Worm (Caenorhabditis elegans): ENCODE results near the gene Y62H9A.9.

Gene Y62H9A.9

ce11 chrX:11856214-11856613 is 41.7 kb downstream of the Y62H9A.9 start:
- TF ChIP-seq pag-3 (tag; optimal IDR thresholded peaks at IDR 0.05; ENCODE audit: borderline replicate concordance) (no peak), ceh-6 (GFP tag; optimal IDR thresholded peaks at IDR 0.05) (no peak), nfya-1 (tag; optimal IDR thresholded peaks at IDR 0.05) (no peak), ceh-14 (tag; optimal IDR thresholded peaks at IDR 0.05) (no peak), tbx-2 (tag; optimal IDR thresholded peaks at IDR 0.05) (no peak), nhr-232 (tag; optimal IDR thresholded peaks at IDR 0.05) (no peak), ceh-22 (tag; optimal IDR thresholded peaks at IDR 0.05) (no peak)

- no peak for TF ChIP-seq pag-3 (tag; optimal IDR thresholded peaks at IDR 0.05; ENCODE audit: borderline replicate concordance)
- no peak for TF ChIP-seq hlh-15 (tag; optimal IDR thresholded peaks at IDR 0.05)
- no peak for TF ChIP-seq hlh-13 (GFP tag; optimal IDR thresholded peaks at IDR 0.05)
- no peak for TF ChIP-seq ceh-45 (GFP tag; IDR thresholded peaks at IDR 0.05)
- no peak for TF ChIP-seq syd-9 (tag; optimal IDR thresholded peaks at IDR 0.05)
- TF ChIP-seq ceh-19 (GFP tag; optimal IDR thresholded peaks at IDR 0.05): no peak
- TF ChIP-seq unc-55 (GFP tag; optimal IDR thresholded peaks at IDR 0.05): no peak
These were observed 43.0 kb downstream of the Y62H9A.9 start, which contains the start of gene F54F7.8 for ce11 chrX:11854903-11855302. F54F7.8 (minus strand) TSS chrX:11855003.

- TF ChIP-seq rnt-1 (tag; optimal IDR thresholded peaks at IDR 0.05) (no peak), pha-4 (tag; optimal IDR thresholded peaks at IDR 0.05) (no peak), tbx-7 (tag; optimal IDR thresholded peaks at IDR 0.05) (no peak), Y22D7AL.16 (tag; optimal IDR thresholded peaks at IDR 0.05) (no peak), fkh-10 (GFP tag; optimal IDR thresholded peaks at IDR 0.05) (no peak), ceh-48 (tag; optimal IDR thresholded peaks at IDR 0.05) (no peak), pha-2 (tag; optimal IDR thresholded peaks at IDR 0.05) (no peak), ref-2 (tag; optimal IDR thresholded peaks at IDR 0.05) (no peak), dve-1 (tag; optimal IDR thresholded peaks at IDR 0.05) (no peak), sox-2 (GFP tag; IDR thresholded peaks at IDR 0.05) (no peak), ets-4 (tag; optimal IDR thresholded peaks at IDR 0.05) (no peak), ahr-1 (tag; optimal IDR thresholded peaks at IDR 0.05) (no peak), ceh-6 (GFP tag; optimal IDR thresholded peaks at IDR 0.05) (no peak), dmd-4 (tag; optimal IDR thresholded peaks at IDR 0.05; ENCODE audit: borderline replicate concordance) (no peak)
These were observed 43.5 kb downstream of the Y62H9A.9 start for ce11 chrX:11854432-11854831.

- TF ChIP-seq fkh-6 (tag; optimal IDR thresholded peaks at IDR 0.05) (no peak), nfya-1 (tag; optimal IDR thresholded peaks at IDR 0.05) (no peak), ceh-18 (tag; optimal IDR thresholded peaks at IDR 0.05) (no peak), hlh-15 (tag; optimal IDR thresholded peaks at IDR 0.05) (no peak), ceh-48 (tag; optimal IDR thresholded peaks at IDR 0.05) (no peak), Y22D7AL.16 (tag; optimal IDR thresholded peaks at IDR 0.05) (no peak)
These were observed 45.4 kb downstream of the Y62H9A.9 start, which contains the start of gene xtr-1 for ce11 chrX:11852494-11852893. xtr-1 (plus strand) TSS chrX:11852794.

- TF ChIP-seq ceh-2 (tag; optimal IDR thresholded peaks at IDR 0.05) (no peak), T23F11.4 (GFP tag; optimal IDR thresholded peaks at IDR 0.05) (no peak), dmd-4 (tag; optimal IDR thresholded peaks at IDR 0.05; ENCODE audit: borderline replicate concordance) (no peak), ama-1 (optimal IDR thresholded peaks at IDR 0.05) (no peak), ceh-22 (tag; optimal IDR thresholded peaks at IDR 0.05) (no peak), pat-9 (tag; optimal IDR thresholded peaks at IDR 0.05) (no peak), ceh-14 (tag; optimal IDR thresholded peaks at IDR 0.05) (no peak), hlh-30 (tag; optimal IDR thresholded peaks at IDR 0.05; ENCODE audit: insufficient read depth) (no peak), ets-4 (tag; optimal IDR thresholded peaks at IDR 0.05) (no peak), hlh-13 (GFP tag; optimal IDR thresholded peaks at IDR 0.05) (no peak), lim-6 (tag; optimal IDR thresholded peaks at IDR 0.05) (no peak), npax-4 (tag; optimal IDR thresholded peaks at IDR 0.05) (no peak), K02D7.2 (tag; optimal IDR thresholded peaks at IDR 0.05) (no peak), hlh-8 (tag; optimal IDR thresholded peaks at IDR 0.05) (no peak), ahr-1 (tag; optimal IDR thresholded peaks at IDR 0.05) (no peak)
These were observed 47.4 kb downstream of the Y62H9A.9 start, which contains the start of gene F54F7.14 for ce11 chrX:11850572-11850971. F54F7.14 (plus strand) TSS chrX:11850872.
